Worm (Caenorhabditis elegans) whole organism, late embryonic: ENCODE results near the gene Y50E8A.12.

Experiments used
- K02D7.2 ChIP-seq: sonication (generic microtip); optimal IDR thresholded peaks from 2 replicates; lab custom pipeline; 2017; ENCODE audit warnings: mild to moderate bottlenecking, missing genetic modification characterization, missing compliant biosample characterization
- hlh-15 ChIP-seq: sonication (generic microtip); optimal IDR thresholded peaks from 2 replicates; lab custom pipeline; 2016; ENCODE audit warnings: missing genetic modification characterization, missing compliant biosample characterization
- hlh-30 ChIP-seq: sonication (generic microtip); optimal IDR thresholded peaks from 2 replicates; lab custom pipeline; 2017; ENCODE audit warnings: antibody characterized with exemption, missing genetic modification characterization, missing compliant biosample characterization; ENCODE audit not compliant: insufficient read depth
- lin-11 ChIP-seq: fragments of 200-800 bp; sonication (Bioruptor generic); optimal IDR thresholded peaks from 2 replicates; lab custom pipeline; 2018; ENCODE audit warnings: mild to moderate bottlenecking, missing genetic modification characterization, missing compliant biosample characterization
- nhr-11 ChIP-seq: fragments of 150-350 bp; optimal IDR thresholded peaks from 2 replicates; lab custom pipeline; 2014; ENCODE audit warnings: missing biosample characterization, missing genetic modification characterization
- pag-3 ChIP-seq: sonication (generic microtip); optimal IDR thresholded peaks from 2 replicates; lab custom pipeline; 2016; ENCODE audit warnings: missing compliant biosample characterization, missing genetic modification characterization, borderline replicate concordance
- pha-4 ChIP-seq: fragments of 150-350 bp; optimal IDR thresholded peaks from 2 replicates; lab custom pipeline; 2018; ENCODE audit warnings: missing biosample characterization, missing genetic modification reagents, missing genetic modification characterization
- pros-1 ChIP-seq: fragments of 150-350 bp; optimal IDR thresholded peaks from 2 replicates; lab custom pipeline; 2014; ENCODE audit warnings: missing biosample characterization, missing genetic modification reagents, missing genetic modification characterization

- TF ChIP-seq pag-3 (tag; lab: Kevin White, UChicago) (no peak), hlh-30 (tag; lab: Kevin White, UChicago) (no peak), nhr-11 (tag; lab: Kevin White, UChicago) (no peak), pha-4 (tag; lab: Kevin White, UChicago) (no peak), pros-1 (tag; lab: Kevin White, UChicago) (no peak), hlh-15 (no peak), K02D7.2 (no peak), lin-11 (tag; lab: Kevin White, UChicago) (no peak)
Measured at ce11 chrV:14744824-14745223, 39.2 kb downstream of the Y50E8A.12 start.
